Worm (Caenorhabditis elegans) whole organism, young adult: ENCODE measurements around the gene Y54G2A.76.

Experiments used
- B0019.2 ChIP-seq: fragments of 200-800 bp; sonication (Bioruptor generic); conservative IDR thresholded peaks from 2 replicates; pipeline ENCODE4 v1.3.6; 2022; ENCODE audit warnings: missing genetic modification reagents, missing genetic modification characterization, missing compliant biosample characterization
- B0336.3 ChIP-seq: fragments of 200-800 bp; sonication (Bioruptor generic); IDR thresholded peaks from 2 replicates; pipeline ENCODE4 v1.3.6; 2022; ENCODE audit warnings: missing genetic modification characterization, missing compliant biosample characterization
- C17E4.6 ChIP-seq: fragments of 200-800 bp; sonication (Bioruptor generic); IDR thresholded peaks from 2 replicates; pipeline ENCODE4 v1.3.6; 2022; ENCODE audit warnings: missing genetic modification reagents, missing genetic modification characterization, missing compliant biosample characterization
- F10E7.11 ChIP-seq: sonication (generic microtip); optimal IDR thresholded peaks from 2 replicates; lab custom pipeline; 2017; ENCODE audit warnings: mild to moderate bottlenecking, missing genetic modification characterization, moderate library complexity, missing compliant biosample characterization
- F23B12.7 ChIP-seq: sonication (generic microtip); optimal IDR thresholded peaks from 2 replicates; lab custom pipeline; 2017; ENCODE audit warnings: missing genetic modification characterization, mild to moderate bottlenecking, missing compliant biosample characterization, antibody characterized with exemption, moderate library complexity; ENCODE audit not compliant: insufficient read depth
- T07F8.4 ChIP-seq: sonication (generic microtip); optimal IDR thresholded peaks from 2 replicates; lab custom pipeline; 2016; ENCODE audit warnings: mild to moderate bottlenecking, missing genetic modification characterization, moderate library complexity, missing compliant biosample characterization
- Y53F4B.3 ChIP-seq: fragments of 200-800 bp; sonication (Bioruptor generic); IDR thresholded peaks from 2 replicates; pipeline ENCODE4 v1.3.6; 2022; ENCODE audit warnings: missing genetic modification reagents, missing genetic modification characterization, missing compliant biosample characterization
- Y53G8AR.9 ChIP-seq: fragments of 200-800 bp; sonication (Bioruptor generic); conservative IDR thresholded peaks from 2 replicates; pipeline ENCODE4 v1.3.6; 2022; ENCODE audit warnings: missing genetic modification reagents, missing genetic modification characterization, missing compliant biosample characterization
- Y79H2A.3 ChIP-seq: fragments of 200-800 bp; sonication (Bioruptor generic); conservative IDR thresholded peaks from 2 replicates; pipeline ENCODE4 v1.3.6; 2022; ENCODE audit warnings: missing genetic modification reagents, missing genetic modification characterization, missing compliant biosample characterization
- Y95B8A.8 ChIP-seq: fragments of 200-800 bp; sonication (Bioruptor generic); IDR thresholded peaks from 2 replicates; pipeline ENCODE4 v1.3.6; 2022; ENCODE audit warnings: missing genetic modification reagents, missing genetic modification characterization, missing compliant biosample characterization
- ZK185.1 ChIP-seq: sonication (generic microtip); optimal IDR thresholded peaks from 2 replicates; lab custom pipeline; 2016; ENCODE audit warnings: mild to moderate bottlenecking, missing genetic modification characterization, missing compliant biosample characterization; ENCODE audit not compliant: poor library complexity, severe bottlenecking
- akir-1 ChIP-seq: fragments of 200-800 bp; sonication (Bioruptor generic); optimal IDR thresholded peaks from 2 replicates; lab custom pipeline; 2018; ENCODE audit warnings: mild to moderate bottlenecking, missing genetic modification characterization, moderate library complexity, missing compliant biosample characterization
- aptf-3 ChIP-seq: fragments of 200-800 bp; sonication (Bioruptor generic); IDR thresholded peaks from 2 replicates; pipeline ENCODE4 v1.3.6; 2022; ENCODE audit warnings: missing genetic modification characterization, missing compliant biosample characterization
- athp-1 ChIP-seq: sonication (generic microtip); optimal IDR thresholded peaks from 2 replicates; lab custom pipeline; 2017; ENCODE audit warnings: mild to moderate bottlenecking, missing genetic modification characterization, missing compliant biosample characterization
- attf-6 ChIP-seq: fragments of 200-800 bp; sonication (Bioruptor generic); IDR thresholded peaks from 2 replicates; pipeline ENCODE4 v1.3.6; 2022; ENCODE audit warnings: missing genetic modification reagents, missing genetic modification characterization, missing compliant biosample characterization
- bed-2 ChIP-seq: fragments of 200-800 bp; sonication (Bioruptor generic); IDR thresholded peaks from 2 replicates; pipeline ENCODE4 v1.3.6; 2022; ENCODE audit warnings: missing genetic modification reagents, missing genetic modification characterization, missing compliant biosample characterization
- cebp-1 ChIP-seq, 2 experiments: fragments of 200-800 bp in 1 of 2; sonication (Bioruptor generic) in 1 of 2; sonication (generic microtip) in 1 of 2; IDR thresholded peaks in 1 of 2; optimal IDR thresholded peaks in 1 of 2; 2 replicates each; pipeline versions ENCODE4 v1.3.6 to Lab custom; 2017 to 2022; ENCODE audit warnings: missing compliant biosample characterization in 2 of 2, missing genetic modification characterization in 2 of 2, mild to moderate bottlenecking in 1 of 2, missing genetic modification reagents in 1 of 2, moderate library complexity in 1 of 2
- ceh-79 ChIP-seq: sonication (generic microtip); optimal IDR thresholded peaks from 2 replicates; lab custom pipeline; 2017; ENCODE audit warnings: mild to moderate bottlenecking, missing genetic modification characterization, missing compliant biosample characterization
- dpl-1 ChIP-seq: fragments of 150-350 bp; optimal IDR thresholded peaks from 2 replicates; lab custom pipeline; 2014; ENCODE audit warnings: missing biosample characterization, missing genetic modification reagents, missing genetic modification characterization
- ekl-4 ChIP-seq: fragments of 200-800 bp; sonication (Bioruptor generic); IDR thresholded peaks from 2 replicates; pipeline ENCODE4 v1.3.6; 2022; ENCODE audit warnings: missing genetic modification reagents, missing genetic modification characterization, missing compliant biosample characterization
- fkh-3 ChIP-seq: sonication (generic microtip); optimal IDR thresholded peaks from 2 replicates; lab custom pipeline; 2016; ENCODE audit warnings: mild to moderate bottlenecking, missing genetic modification characterization, missing compliant biosample characterization
- gei-17 ChIP-seq: fragments of 200-800 bp; sonication (Bioruptor generic); optimal IDR thresholded peaks from 2 replicates; lab custom pipeline; 2018; ENCODE audit warnings: mild to moderate bottlenecking, missing genetic modification characterization, missing compliant biosample characterization
- hlh-26 ChIP-seq: fragments of 200-800 bp; sonication (Bioruptor generic); conservative IDR thresholded peaks from 2 replicates; pipeline ENCODE4 v1.3.6; 2022; ENCODE audit warnings: missing genetic modification reagents, missing genetic modification characterization, missing compliant biosample characterization
- hmg-1.2 ChIP-seq: fragments of 200-800 bp; sonication (Bioruptor generic); IDR thresholded peaks from 2 replicates; pipeline ENCODE4 v1.3.6; 2022; ENCODE audit warnings: missing genetic modification reagents, missing genetic modification characterization, missing compliant biosample characterization
- lag-1 ChIP-seq: fragments of 200-800 bp; sonication (Bioruptor generic); IDR thresholded peaks from 2 replicates; pipeline ENCODE4 v1.3.6; 2022; ENCODE audit warnings: missing genetic modification reagents, missing genetic modification characterization, missing compliant biosample characterization
- lin-26 ChIP-seq: fragments of 200-800 bp; sonication (Bioruptor generic); IDR thresholded peaks from 2 replicates; pipeline ENCODE4 v1.3.6; 2022; ENCODE audit warnings: missing genetic modification reagents, missing genetic modification characterization, missing compliant biosample characterization
- lin-35 ChIP-seq, 3 experiments: fragments of 150-350 bp in 2 of 3; sonication (generic microtip) in 1 of 3; optimal IDR thresholded peaks; 2 replicates each; lab custom pipeline; 2014 to 2018; ENCODE audit warnings: missing biosample characterization in 3 of 3, missing genetic modification characterization in 3 of 3, missing genetic modification reagents in 3 of 3
- lsl-1 ChIP-seq: fragments of 200-800 bp; sonication (Bioruptor generic); optimal IDR thresholded peaks from 2 replicates; lab custom pipeline; 2018; ENCODE audit warnings: mild to moderate bottlenecking, missing genetic modification characterization, moderate library complexity, missing compliant biosample characterization
- madf-10 ChIP-seq: sonication (generic microtip); optimal IDR thresholded peaks from 2 replicates; lab custom pipeline; 2016; ENCODE audit warnings: mild to moderate bottlenecking, missing genetic modification characterization, missing compliant biosample characterization
- madf-3 ChIP-seq: fragments of 200-800 bp; sonication (Bioruptor generic); IDR thresholded peaks from 2 replicates; pipeline ENCODE4 v1.3.6; 2022; ENCODE audit warnings: missing genetic modification reagents, missing genetic modification characterization, missing compliant biosample characterization
- madf-6 ChIP-seq: fragments of 200-800 bp; sonication (Bioruptor generic); IDR thresholded peaks from 2 replicates; pipeline ENCODE4 v1.3.6; 2022; ENCODE audit warnings: missing genetic modification reagents, missing genetic modification characterization, missing compliant biosample characterization
- nfya-2 ChIP-seq: fragments of 200-800 bp; sonication (Bioruptor generic); IDR thresholded peaks from 2 replicates; pipeline ENCODE4 v1.3.6; 2022; ENCODE audit warnings: missing genetic modification reagents, missing genetic modification characterization, missing compliant biosample characterization
- nhr-27 ChIP-seq: fragments of 200-800 bp; sonication (Bioruptor generic); optimal IDR thresholded peaks from 2 replicates; lab custom pipeline; 2018; ENCODE audit warnings: mild to moderate bottlenecking, missing genetic modification characterization, moderate library complexity, missing compliant biosample characterization
- nhr-90 ChIP-seq: sonication (generic microtip); optimal IDR thresholded peaks from 2 replicates; lab custom pipeline; 2016; ENCODE audit warnings: missing genotype, mild to moderate bottlenecking, missing genetic modification characterization, missing compliant biosample characterization
- rec-8 ChIP-seq, 2 experiments: sonication (generic microtip); optimal IDR thresholded peaks; 2 replicates each; lab custom pipeline; 2016; ENCODE audit warnings: mild to moderate bottlenecking in 2 of 2, missing genetic modification characterization in 2 of 2, missing genetic modification reagents in 2 of 2, missing genotype in 2 of 2, missing biosample characterization in 1 of 2, missing compliant biosample characterization in 1 of 2, moderate library complexity in 1 of 2
- sea-2 ChIP-seq: fragments of 200-800 bp; sonication (Bioruptor generic); IDR thresholded peaks from 2 replicates; pipeline ENCODE4 v1.3.6; 2022; ENCODE audit warnings: missing genetic modification characterization, missing compliant biosample characterization
- snpc-3.4 ChIP-seq: sonication (generic microtip); optimal IDR thresholded peaks from 2 replicates; lab custom pipeline; 2017; ENCODE audit warnings: missing genetic modification characterization, mild to moderate bottlenecking, missing compliant biosample characterization, antibody characterized with exemption, moderate library complexity, missing genotype, missing genetic modification reagents
- snpc-4 ChIP-seq, 5 experiments: fragments of 150-350 bp in 1 of 5; sonication (generic microtip) in 4 of 5; optimal IDR thresholded peaks; 2 replicates each; lab custom pipeline; 2014 to 2018; ENCODE audit warnings: missing genetic modification characterization in 5 of 5, missing biosample characterization in 3 of 5, antibody characterized with exemption in 2 of 5, mild to moderate bottlenecking in 2 of 5, missing compliant biosample characterization in 2 of 5, missing genotype in 2 of 5, moderate library complexity in 2 of 5, missing genetic modification reagents in 1 of 5
- somi-1 ChIP-seq: fragments of 200-800 bp; sonication (Bioruptor generic); optimal IDR thresholded peaks from 2 replicates; lab custom pipeline; 2018; ENCODE audit warnings: mild to moderate bottlenecking, missing genetic modification characterization, missing compliant biosample characterization
- tbp1 ChIP-seq: fragments of 200-800 bp; sonication (Bioruptor generic); optimal IDR thresholded peaks from 2 replicates; lab custom pipeline; 2018; ENCODE audit warnings: mild to moderate bottlenecking, missing genetic modification characterization, missing compliant biosample characterization
- tbx-9 ChIP-seq: sonication (generic microtip); optimal IDR thresholded peaks from 2 replicates; lab custom pipeline; 2016; ENCODE audit warnings: borderline replicate concordance, missing genetic modification characterization, inconsistent platforms, missing compliant biosample characterization
- xnd-1 ChIP-seq: sonication (generic microtip); optimal IDR thresholded peaks from 2 replicates; lab custom pipeline; 2016; ENCODE audit warnings: missing genotype, missing genetic modification reagents, missing genetic modification characterization, missing compliant biosample characterization
- zfh-2 ChIP-seq: fragments of 200-800 bp; sonication (Bioruptor generic); conservative IDR thresholded peaks from 2 replicates; pipeline ENCODE4 v1.3.6; 2022; ENCODE audit warnings: missing genetic modification reagents, missing genetic modification characterization, missing compliant biosample characterization
- ztf-18 ChIP-seq: sonication (generic microtip); optimal IDR thresholded peaks from 2 replicates; lab custom pipeline; 2016; ENCODE audit warnings: missing genotype, mild to moderate bottlenecking, missing genetic modification characterization, missing compliant biosample characterization
- ztf-22 ChIP-seq: fragments of 200-800 bp; sonication (Bioruptor generic); optimal IDR thresholded peaks from 2 replicates; lab custom pipeline; 2018; ENCODE audit warnings: mild to moderate bottlenecking, missing genetic modification characterization, moderate library complexity, missing compliant biosample characterization
- ztf-26 ChIP-seq: sonication (generic microtip); optimal IDR thresholded peaks from 2 replicates; lab custom pipeline; 2017; ENCODE audit warnings: missing genetic modification characterization, missing compliant biosample characterization

Gene Y54G2A.76

DNA sequence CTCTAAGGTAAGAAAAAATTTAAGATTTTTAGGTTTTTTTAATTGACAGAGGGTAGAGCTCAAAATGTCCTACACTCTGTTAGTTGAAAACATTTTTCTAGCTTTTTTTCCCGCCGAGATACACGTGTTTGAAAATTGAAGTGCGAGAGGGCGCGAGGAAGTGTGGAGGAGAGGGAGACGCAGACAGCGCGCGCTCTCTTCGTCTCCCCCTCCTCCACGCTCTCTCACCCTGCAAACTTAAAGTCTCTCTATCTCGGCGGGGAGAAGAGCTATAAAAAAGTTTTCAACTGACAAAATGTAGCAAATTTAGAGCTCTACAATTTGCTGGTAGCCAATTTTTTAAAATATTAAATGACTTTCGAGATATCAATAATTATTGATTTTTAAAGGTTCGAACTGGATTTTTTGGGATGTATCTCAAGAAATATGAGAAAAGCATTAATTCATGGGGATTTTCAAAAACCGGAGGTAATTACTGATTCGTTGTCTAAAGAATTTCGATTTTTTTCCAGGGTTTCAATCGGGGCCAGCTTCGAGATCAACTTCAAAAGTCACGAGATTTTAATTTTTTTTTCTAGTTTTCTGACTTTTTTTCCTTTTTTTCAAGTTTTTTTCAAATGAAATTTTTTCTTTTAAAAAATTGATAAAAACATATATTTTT lies 44.0 kb upstream of the Y54G2A.76 start (continued):
- no peak for TF ChIP-seq nhr-90 (tag; lab: Kevin White, UChicago)
- peak; percentile 64 for TF ChIP-seq ceh-79 (tag; lab: Kevin White, UChicago)
- TF ChIP-seq Y53G8AR.9 (GFP tag; lab: Robert Waterston, UW) = peak; percentile 29; the same call in 1 of the 2 replicates
- TF ChIP-seq F23B12.7 (tag; lab: Kevin White, UChicago) = no peak
- TF ChIP-seq nhr-27 = no peak
- no peak for TF ChIP-seq aptf-3 (GFP tag; lab: Robert Waterston, UW)
- no peak for TF ChIP-seq xnd-1 (tag; lab: Kevin White, UChicago)
- TF ChIP-seq hlh-26 (GFP tag; lab: Robert Waterston, UW) = no peak
- no peak for TF ChIP-seq nfya-2 (GFP tag; lab: Robert Waterston, UW)
- no peak for TF ChIP-seq lag-1 (GFP tag; lab: Robert Waterston, UW)
- peak; percentile 90 for TF ChIP-seq hmg-1.2 (GFP tag; lab: Robert Waterston, UW)
- TF ChIP-seq akir-1 (GFP tag; lab: Kevin White, UChicago) = no peak
- no peak for TF ChIP-seq tbp1 (GFP tag; lab: Kevin White, UChicago)
- TF ChIP-seq attf-6 = no peak
- TF ChIP-seq snpc-4 (GFP tag; optimal IDR thresholded peaks at IDR 0.05; lab: Kevin White, UChicago) = no peak
- TF ChIP-seq snpc-4 (tag; optimal IDR thresholded peaks at IDR 0.05; lab: Kevin White, UChicago) = no peak
- peak; percentile 17; the same call in 1 of the 2 replicates for TF ChIP-seq B0336.3 (GFP tag; lab: Robert Waterston, UW)
- no peak for TF ChIP-seq madf-3 (GFP tag; lab: Robert Waterston, UW)
- TF ChIP-seq Y79H2A.3 (GFP tag; lab: Robert Waterston, UW) = no peak
- no peak for TF ChIP-seq dpl-1
- TF ChIP-seq bed-2 (GFP tag; lab: Robert Waterston, UW) = no peak
- no peak for TF ChIP-seq ztf-18 (tag; lab: Kevin White, UChicago)
- no peak for TF ChIP-seq ztf-22
- TF ChIP-seq madf-10 (tag; lab: Kevin White, UChicago) = no peak
- TF ChIP-seq somi-1 (GFP tag; lab: Kevin White, UChicago) = no peak
- TF ChIP-seq tbx-9 = no peak
- no peak for TF ChIP-seq snpc-3.4 (tag; lab: Kevin White, UChicago)
- no peak for TF ChIP-seq sea-2 (GFP tag; lab: Robert Waterston, UW)
- no peak for TF ChIP-seq fkh-3
- no peak for TF ChIP-seq rec-8 (tag; optimal IDR thresholded peaks at IDR 0.05; lab: Kevin White, UChicago)
- 0 out of 2 replicates have a peak, but pooled peaks have one; percentile 41 for TF ChIP-seq lin-26 (GFP tag; lab: Robert Waterston, UW)
- TF ChIP-seq B0019.2 = 0 out of 2 replicates have a peak, but pooled peaks have one; percentile 16
- no peak for TF ChIP-seq ZK185.1 (tag; lab: Kevin White, UChicago)
- TF ChIP-seq Y95B8A.8 = no peak
- TF ChIP-seq ekl-4 (GFP tag; lab: Robert Waterston, UW) = 0 out of 2 replicates have a peak, but pooled peaks have one; percentile 8
- no peak for TF ChIP-seq gei-17 (GFP tag; lab: Kevin White, UChicago)
- TF ChIP-seq T07F8.4 (tag; lab: Kevin White, UChicago) = no peak
- no peak for TF ChIP-seq F10E7.11
- TF ChIP-seq Y53F4B.3 (GFP tag; lab: Robert Waterston, UW) = no peak
- peak; percentile 77 for TF ChIP-seq zfh-2 (GFP tag; lab: Robert Waterston, UW)
- peak; percentile 49 for TF ChIP-seq athp-1 (tag; lab: Kevin White, UChicago)
- no peak for TF ChIP-seq lsl-1 (GFP tag; lab: Kevin White, UChicago)
- TF ChIP-seq ztf-26 (tag; lab: Kevin White, UChicago) = peak; percentile 74
- no peak for TF ChIP-seq lin-35 (GFP tag; optimal IDR thresholded peaks at IDR 0.05; lab: Kevin White, UChicago)
- no peak for TF ChIP-seq cebp-1 (GFP tag; IDR thresholded peaks at IDR 0.05; lab: Robert Waterston, UW)
- TF ChIP-seq cebp-1 (tag; optimal IDR thresholded peaks at IDR 0.05; lab: Kevin White, UChicago) = peak; percentile 38
- no peak for TF ChIP-seq madf-6 (GFP tag; lab: Robert Waterston, UW)
- TF ChIP-seq C17E4.6 (GFP tag; lab: Robert Waterston, UW) = no peak
